Fruit fly (Drosophila melanogaster) whole organism, embryonic: Measurements from ENCODE around the gene CG3662.
A peak's percentile ranks its signal among the peaks of the same experiment; 100 is the strongest.

Experiments used
- CG11085 ChIP-seq: fragments of 200-800 bp; sonication (Bioruptor generic); IDR thresholded peaks from 2 replicates; pipeline ENCODE4 v1.3.6; 2022; ENCODE audit warnings: missing biosample characterization, missing genetic modification characterization
- CG11398 ChIP-seq: fragments of 200-800 bp; sonication (Bioruptor generic); optimal IDR thresholded peaks from 2 replicates; lab custom pipeline; 2016; ENCODE audit warnings: missing biosample characterization, missing genetic modification characterization
- CG13287 ChIP-seq: fragments of 200-800 bp; sonication (Bioruptor generic); IDR thresholded peaks from 2 replicates; pipeline ENCODE4 v1.3.6; 2022; ENCODE audit warnings: missing biosample characterization, missing genetic modification characterization; ENCODE audit not compliant: partially characterized antibody
- CG13424 ChIP-seq: fragments of 200-800 bp; sonication (Bioruptor generic); optimal IDR thresholded peaks from 2 replicates; lab custom pipeline; 2019; ENCODE audit warnings: missing biosample characterization, mild to moderate bottlenecking, missing genetic modification characterization, moderate library complexity
- CG14710 ChIP-seq: fragments of 200-800 bp; sonication (Bioruptor generic); optimal IDR thresholded peaks from 3 replicates; lab custom pipeline; 2019; ENCODE audit warnings: missing biosample characterization, mild to moderate bottlenecking, missing genetic modification characterization, moderate library complexity
- CG14860 ChIP-seq: fragments of 200-800 bp; sonication (Bioruptor generic); IDR thresholded peaks from 3 replicates; pipeline ENCODE4 v1.3.6; 2022; ENCODE audit warnings: missing biosample characterization, missing genetic modification characterization; ENCODE audit not compliant: partially characterized antibody
- CG17361 ChIP-seq: fragments of 200-800 bp; sonication (Bioruptor generic); IDR thresholded peaks from 3 replicates; pipeline ENCODE4 v1.3.6; 2022; ENCODE audit warnings: missing biosample characterization, missing genetic modification characterization
- CG2129 ChIP-seq: fragments of 200-800 bp; sonication (Bioruptor generic); IDR thresholded peaks from 2 replicates; pipeline ENCODE4 v1.3.6; 2022; ENCODE audit warnings: missing biosample characterization, missing genetic modification characterization; ENCODE audit not compliant: partially characterized antibody
- CG31365 ChIP-seq: fragments of 200-800 bp; sonication (Bioruptor generic); optimal IDR thresholded peaks from 2 replicates; lab custom pipeline; 2018; ENCODE audit warnings: missing biosample characterization, mild to moderate bottlenecking, missing genetic modification characterization
- CG33557 ChIP-seq: fragments of 200-800 bp; sonication (Bioruptor generic); optimal IDR thresholded peaks from 2 replicates; lab custom pipeline; 2019; ENCODE audit warnings: missing biosample characterization, mild to moderate bottlenecking, missing genetic modification characterization, moderate library complexity
- CG3838 ChIP-seq: fragments of 200-800 bp; sonication (Bioruptor generic); optimal IDR thresholded peaks from 3 replicates; lab custom pipeline; 2016; ENCODE audit warnings: missing biosample characterization, missing genetic modification characterization
- CG3995 ChIP-seq: fragments of 200-800 bp; sonication (Bioruptor generic); optimal IDR thresholded peaks from 3 replicates; lab custom pipeline; 2016; ENCODE audit warnings: missing biosample characterization, missing genetic modification characterization
- CG4282 ChIP-seq: fragments of 200-800 bp; sonication (Bioruptor generic); optimal IDR thresholded peaks from 2 replicates; lab custom pipeline; 2016; ENCODE audit warnings: missing biosample characterization, missing genetic modification characterization
- CG4820 ChIP-seq: fragments of 200-800 bp; sonication (Bioruptor generic); optimal IDR thresholded peaks from 3 replicates; lab custom pipeline; 2016; ENCODE audit warnings: missing biosample characterization, missing genetic modification characterization
- CG6254 ChIP-seq: fragments of 200-800 bp; sonication (Bioruptor generic); optimal IDR thresholded peaks from 3 replicates; lab custom pipeline; 2017; ENCODE audit warnings: mild to moderate bottlenecking, missing biosample characterization, missing genetic modification reagents, missing genetic modification characterization
- CG6765 ChIP-seq: fragments of 200-800 bp; sonication (Bioruptor generic); optimal IDR thresholded peaks from 3 replicates; lab custom pipeline; 2017; ENCODE audit warnings: missing biosample characterization, mild to moderate bottlenecking, missing genetic modification characterization
- CG7271 ChIP-seq: fragments of 200-800 bp; sonication (Bioruptor generic); optimal IDR thresholded peaks from 2 replicates; lab custom pipeline; 2018; ENCODE audit warnings: missing biosample characterization, mild to moderate bottlenecking, missing genetic modification characterization, moderate library complexity
- CG7839 ChIP-seq: fragments of 200-800 bp; sonication (Bioruptor generic); optimal IDR thresholded peaks from 3 replicates; lab custom pipeline; 2018; ENCODE audit warnings: missing biosample characterization, mild to moderate bottlenecking, missing genetic modification characterization, moderate library complexity
- CG9437 ChIP-seq: fragments of 200-800 bp; sonication (Bioruptor generic); optimal IDR thresholded peaks from 2 replicates; lab custom pipeline; 2018; ENCODE audit warnings: missing biosample characterization, mild to moderate bottlenecking, missing genetic modification characterization
- CG9876 ChIP-seq: fragments of 200-800 bp; sonication (Bioruptor generic); optimal IDR thresholded peaks from 2 replicates; lab custom pipeline; 2016; ENCODE audit warnings: missing biosample characterization, missing genetic modification characterization
- Dip3 ChIP-seq: fragments of 200-800 bp; sonication (Bioruptor generic); optimal IDR thresholded peaks from 3 replicates; lab custom pipeline; 2016; ENCODE audit warnings: missing biosample characterization, missing genetic modification characterization
- Drgx ChIP-seq: fragments of 200-800 bp; sonication (Bioruptor generic); IDR thresholded peaks from 2 replicates; pipeline ENCODE4 v1.3.6; 2022; ENCODE audit warnings: missing biosample characterization, missing genetic modification characterization
- E2f2 ChIP-seq: fragments of 200-800 bp; sonication (Bioruptor generic); IDR thresholded peaks from 2 replicates; pipeline ENCODE4 v1.3.6; 2022; ENCODE audit warnings: missing biosample characterization, missing genetic modification characterization
- HLH54F ChIP-seq: fragments of 200-800 bp; sonication (Bioruptor generic); optimal IDR thresholded peaks from 3 replicates; lab custom pipeline; 2016; ENCODE audit warnings: missing biosample characterization, missing genetic modification characterization
- HmgD ChIP-seq: fragments of 200-800 bp; sonication (Bioruptor generic); optimal IDR thresholded peaks from 3 replicates; lab custom pipeline; 2016; ENCODE audit warnings: missing biosample characterization, missing genetic modification characterization
- Hmr ChIP-seq: fragments of 200-800 bp; sonication (Bioruptor generic); optimal IDR thresholded peaks from 3 replicates; lab custom pipeline; 2017; ENCODE audit warnings: mild to moderate bottlenecking, missing biosample characterization, missing genetic modification reagents, missing genetic modification characterization
- Opbp ChIP-seq: fragments of 200-800 bp; sonication (Bioruptor generic); IDR thresholded peaks from 3 replicates; pipeline ENCODE4 v1.3.6; 2022; ENCODE audit warnings: missing biosample characterization, missing genetic modification characterization; ENCODE audit not compliant: partially characterized antibody
- Ravus ChIP-seq: fragments of 200-800 bp; sonication (Bioruptor generic); IDR thresholded peaks from 2 replicates; pipeline ENCODE4 v1.3.6; 2022; ENCODE audit warnings: missing biosample characterization, missing genetic modification characterization
- Side ChIP-seq: fragments of 200-800 bp; sonication (Bioruptor generic); optimal IDR thresholded peaks from 2 replicates; lab custom pipeline; 2016; ENCODE audit warnings: missing biosample characterization, missing genetic modification characterization
- Sin3A ChIP-seq: fragments of >200 bp; optimal IDR thresholded peaks from 2 replicates; lab custom pipeline; 2018
- Sox100B ChIP-seq: fragments of 200-800 bp; sonication (Bioruptor generic); optimal IDR thresholded peaks from 3 replicates; lab custom pipeline; 2018; ENCODE audit warnings: missing biosample characterization, mild to moderate bottlenecking, missing genetic modification characterization
- Stat92E ChIP-seq, 3 experiments: fragments of >200 bp in 2 of 3; fragments of 200-800 bp in 1 of 3; sonication (Bioruptor generic) in 1 of 3; optimal IDR thresholded peaks; 2 replicates each; lab custom pipeline; 2017 to 2019; ENCODE audit warnings: missing biosample characterization in 3 of 3, missing genetic modification characterization in 3 of 3, mild to moderate bottlenecking in 1 of 3, moderate library complexity in 1 of 3
- Xbp1 ChIP-seq: fragments of 200-800 bp; sonication (Bioruptor generic); optimal IDR thresholded peaks from 3 replicates; lab custom pipeline; 2016; ENCODE audit warnings: missing biosample characterization, mild to moderate bottlenecking, missing genetic modification characterization
- chn ChIP-seq: fragments of 200-800 bp; sonication (Bioruptor generic); optimal IDR thresholded peaks from 2 replicates; lab custom pipeline; 2016; ENCODE audit warnings: missing biosample characterization, missing genetic modification characterization
- dpn ChIP-seq, 2 experiments: fragments of 200-800 bp; sonication (Bioruptor generic); optimal IDR thresholded peaks; 3 replicates each; lab custom pipeline; 2016; ENCODE audit warnings: missing biosample characterization in 2 of 2, missing genetic modification characterization in 2 of 2
- ewg ChIP-seq: fragments of 200-800 bp; sonication (Bioruptor generic); optimal IDR thresholded peaks from 3 replicates; lab custom pipeline; 2017; ENCODE audit warnings: mild to moderate bottlenecking, missing biosample characterization, missing genetic modification reagents, missing genetic modification characterization
- fd64A ChIP-seq: fragments of 200-800 bp; sonication (Bioruptor generic); optimal IDR thresholded peaks from 3 replicates; lab custom pipeline; 2018; ENCODE audit warnings: missing biosample characterization, mild to moderate bottlenecking, missing genetic modification characterization
- jigr1 ChIP-seq: fragments of 200-800 bp; sonication (Bioruptor generic); IDR thresholded peaks from 3 replicates; pipeline ENCODE4 v1.3.6; 2022; ENCODE audit warnings: missing biosample characterization, missing genetic modification characterization
- kay ChIP-seq: fragments of 200-800 bp; sonication (Bioruptor generic); optimal IDR thresholded peaks from 2 replicates; lab custom pipeline; 2016; ENCODE audit warnings: missing biosample characterization, missing genetic modification characterization
- nerfin-2 ChIP-seq: fragments of 200-800 bp; sonication (Bioruptor generic); IDR thresholded peaks from 2 replicates; pipeline ENCODE4 v1.3.6; 2022; ENCODE audit warnings: missing biosample characterization, missing genetic modification characterization; ENCODE audit not compliant: partially characterized antibody
- onecut ChIP-seq: fragments of 200-800 bp; sonication (Bioruptor generic); IDR thresholded peaks from 2 replicates; pipeline ENCODE4 v1.3.6; 2022; ENCODE audit warnings: missing biosample characterization, missing genetic modification characterization
- pnt ChIP-seq: fragments of 200-800 bp; sonication (Bioruptor generic); optimal IDR thresholded peaks from 3 replicates; lab custom pipeline; 2016; ENCODE audit warnings: missing biosample characterization, missing genetic modification characterization
- prd ChIP-seq, 3 experiments: fragments of >200 bp in 2 of 3; fragments of 200-800 bp in 1 of 3; sonication (Bioruptor generic) in 1 of 3; optimal IDR thresholded peaks in 2 of 3; IDR thresholded peaks in 1 of 3; 2 replicates in 2 of 3; 3 replicates in 1 of 3; pipeline versions ENCODE4 v1.3.6 to Lab custom; 2017 to 2022; ENCODE audit warnings: missing biosample characterization in 1 of 3, missing genetic modification characterization in 1 of 3
- pros ChIP-seq: fragments of 200-800 bp; sonication (Bioruptor generic); optimal IDR thresholded peaks from 3 replicates; lab custom pipeline; 2019; ENCODE audit warnings: missing biosample characterization, mild to moderate bottlenecking, missing genetic modification characterization, moderate library complexity
- sc ChIP-seq, 3 experiments: fragments of >200 bp in 2 of 3; fragments of 200-800 bp in 1 of 3; sonication (Bioruptor generic) in 1 of 3; optimal IDR thresholded peaks; 2 replicates in 2 of 3; 3 replicates in 1 of 3; lab custom pipeline; 2017; ENCODE audit warnings: mild to moderate bottlenecking in 1 of 3, missing biosample characterization in 1 of 3, missing genetic modification characterization in 1 of 3, missing genetic modification reagents in 1 of 3
- seq ChIP-seq: fragments of 200-800 bp; sonication (Bioruptor generic); IDR thresholded peaks from 2 replicates; pipeline ENCODE4 v1.3.6; 2022; ENCODE audit warnings: missing biosample characterization, missing genetic modification characterization
- sna ChIP-seq: fragments of 200-800 bp; sonication (Bioruptor generic); IDR thresholded peaks from 2 replicates; pipeline ENCODE4 v1.3.6; 2022; ENCODE audit warnings: missing biosample characterization, missing genetic modification characterization; ENCODE audit not compliant: partially characterized antibody
- vvl ChIP-seq: fragments of 200-800 bp; sonication (Bioruptor generic); IDR thresholded peaks from 2 replicates; pipeline ENCODE4 v1.3.6; 2022; ENCODE audit warnings: missing biosample characterization, missing genetic modification characterization

CG3662 gene

DNA sequence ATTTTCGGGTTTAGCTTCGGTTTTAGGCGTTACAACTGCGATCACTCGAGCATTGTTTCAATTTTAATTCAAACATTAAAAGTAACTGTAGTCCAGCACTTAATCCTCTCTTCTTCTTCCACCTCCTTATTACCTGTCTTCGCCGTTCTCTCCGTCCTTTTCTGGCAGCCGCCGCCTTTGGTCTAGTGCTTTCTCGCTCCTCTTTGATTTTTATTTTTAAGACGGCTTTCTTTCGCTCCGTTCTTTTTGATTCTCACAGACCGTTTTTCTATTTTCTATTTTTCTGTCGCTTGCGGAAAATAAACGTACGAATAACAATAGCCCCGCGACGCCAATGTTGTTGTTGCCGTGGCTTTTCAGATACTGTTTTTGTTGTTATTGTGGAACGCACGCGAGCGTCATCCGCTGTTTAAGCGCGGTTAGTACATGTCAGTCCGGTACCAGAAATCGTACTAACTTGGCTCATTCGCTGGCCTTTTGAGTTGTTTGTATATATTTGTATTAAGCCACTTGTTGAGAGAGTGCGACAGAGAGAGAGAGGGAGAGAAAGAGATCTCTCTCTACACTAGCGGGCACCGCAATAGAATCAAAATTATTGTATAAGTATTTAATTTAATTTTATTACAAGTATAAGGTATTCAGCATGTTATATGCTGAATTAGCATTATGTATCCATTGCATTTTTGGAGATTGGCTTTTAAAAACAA lies 47.0 kb downstream of the CG3662 start, which contains the start of gene aru (continued):
- TF ChIP-seq Drgx (GFP tag; lab: Robert Waterston, UW) (peak; percentile 20; the same call in 1 of the 2 replicates), vvl (peak; percentile 70; the same call in 1 of the 2 replicates), CG3838 (no peak), chn (no peak), CG14710 (tag; lab: Kevin White, UChicago) (peak; percentile 23), CG6254 (GFP tag; lab: Kevin White, UChicago) (no peak), CG11085 (GFP tag; lab: Robert Waterston, UW) (no peak), fd64A (GFP tag; lab: Kevin White, UChicago) (no peak), CG31365 (tag; lab: Kevin White, UChicago) (no peak), E2f2 (GFP tag; lab: Robert Waterston, UW) (peak; percentile 29; the same call in 1 of the 2 replicates), CG9876 (GFP tag; lab: Kevin White, UChicago) (no peak), prd (optimal IDR thresholded peaks at IDR 0.05; lab: Kevin White, UChicago) (no peak), prd (GFP tag; IDR thresholded peaks at IDR 0.05; lab: Robert Waterston, UW) (0 out of 3 replicates have a peak, but pooled peaks have one; percentile 15), pros (GFP tag; lab: Kevin White, UChicago) (peak; percentile 76), CG33557 (GFP tag; lab: Kevin White, UChicago) (no peak), CG4820 (GFP tag; lab: Kevin White, UChicago) (no peak), CG4282 (GFP tag; lab: Kevin White, UChicago) (no peak), onecut (GFP tag; lab: Robert Waterston, UW) (no peak), CG6765 (GFP tag; lab: Kevin White, UChicago) (peak; percentile 55), kay (GFP tag; lab: Kevin White, UChicago) (no peak), Sin3A (lab: Kevin White, UChicago) (no peak), seq (GFP tag; lab: Robert Waterston, UW) (0 out of 2 replicates have a peak, but pooled peaks have one; percentile 15), Sox100B (GFP tag; lab: Kevin White, UChicago) (peak; percentile 41), Stat92E (GFP tag; optimal IDR thresholded peaks at IDR 0.05; lab: Kevin White, UChicago) (no peak), sna (no peak), dpn (GFP tag; optimal IDR thresholded peaks at IDR 0.05; lab: Kevin White, UChicago) (no peak), HLH54F (GFP tag; lab: Kevin White, UChicago) (no peak), HmgD (GFP tag; lab: Kevin White, UChicago) (peak; percentile 22), pnt (no peak), CG9437 (no peak), CG7839 (peak; percentile 42), jigr1 (GFP tag; lab: Robert Waterston, UW) (no peak), Hmr (GFP tag; lab: Kevin White, UChicago) (peak; percentile 51), CG17361 (GFP tag; lab: Robert Waterston, UW) (peak; percentile 44; the same call in 1 of the 3 replicates), Xbp1 (peak; percentile 12), sc (optimal IDR thresholded peaks at IDR 0.05; lab: Kevin White, UChicago) (no peak), sc (GFP tag; optimal IDR thresholded peaks at IDR 0.05; lab: Kevin White, UChicago) (no peak), CG11398 (GFP tag; lab: Kevin White, UChicago) (no peak), Opbp (no peak), Ravus (GFP tag; lab: Robert Waterston, UW) (no peak), nerfin-2 (GFP tag; lab: Robert Waterston, UW) (0 out of 2 replicates have a peak, but pooled peaks have one; percentile 37), CG2129 (GFP tag; lab: Robert Waterston, UW) (no peak), ewg (GFP tag; lab: Kevin White, UChicago) (no peak), CG7271 (no peak), CG13287 (GFP tag; lab: Robert Waterston, UW) (peak; percentile 26; the same call in 1 of the 2 replicates), Side (no peak), CG14860 (GFP tag; lab: Robert Waterston, UW) (no peak), Dip3 (no peak), CG3995 (GFP tag; lab: Kevin White, UChicago) (no peak), CG13424 (tag; lab: Kevin White, UChicago) (peak; percentile 34)
